Fruit fly (Drosophila melanogaster) whole organism, pupa: Measurements from ENCODE around the gene RabGGTa.

ENCODE experiments used
- CG10348 ChIP-seq: fragments of 200-800 bp; sonication (Bioruptor generic); IDR thresholded peaks from 2 replicates; pipeline ENCODE4 v1.3.6; 2022; ENCODE audit warnings: missing biosample characterization, missing genetic modification characterization
- CG14655 ChIP-seq: fragments of 200-800 bp; sonication (Bioruptor generic); optimal IDR thresholded peaks from 3 replicates; lab custom pipeline; 2017; ENCODE audit warnings: mild to moderate bottlenecking, missing biosample characterization, missing genetic modification reagents, missing genetic modification characterization
- CG15710 ChIP-seq: fragments of 200-800 bp; sonication (Bioruptor generic); optimal IDR thresholded peaks from 2 replicates; lab custom pipeline; 2018; ENCODE audit warnings: missing biosample characterization, mild to moderate bottlenecking, missing genetic modification characterization, moderate library complexity
- CG17806 ChIP-seq: fragments of 200-800 bp; sonication (Bioruptor generic); optimal IDR thresholded peaks from 2 replicates; lab custom pipeline; 2018; ENCODE audit warnings: missing biosample characterization, mild to moderate bottlenecking, missing genetic modification characterization, moderate library complexity
- CG9948 ChIP-seq: fragments of 200-800 bp; sonication (Bioruptor generic); optimal IDR thresholded peaks from 2 replicates; lab custom pipeline; 2018; ENCODE audit warnings: missing biosample characterization, mild to moderate bottlenecking, missing genetic modification characterization, moderate library complexity
- D1 ChIP-seq: fragments of 200-800 bp; sonication (Bioruptor generic); optimal IDR thresholded peaks from 2 replicates; lab custom pipeline; 2018; ENCODE audit warnings: missing biosample characterization, mild to moderate bottlenecking, missing genetic modification characterization, moderate library complexity
- EcR ChIP-seq: fragments of 200-800 bp; sonication (Bioruptor generic); optimal IDR thresholded peaks from 3 replicates; lab custom pipeline; 2019; ENCODE audit warnings: missing biosample characterization, missing genetic modification characterization, mild to moderate bottlenecking, moderate library complexity, missing genetic modification reagents
- Pif1B ChIP-seq: fragments of 200-800 bp; sonication (Bioruptor generic); optimal IDR thresholded peaks from 3 replicates; lab custom pipeline; 2016; ENCODE audit warnings: missing biosample characterization, missing genetic modification characterization
- Snoo ChIP-seq: fragments of 200-800 bp; sonication (Bioruptor generic); optimal IDR thresholded peaks from 3 replicates; lab custom pipeline; 2017; ENCODE audit warnings: missing biosample characterization, mild to moderate bottlenecking, missing genetic modification characterization, inconsistent platforms
- rn ChIP-seq: fragments of 200-800 bp; sonication (Bioruptor generic); IDR thresholded peaks from 2 replicates; pipeline ENCODE4 v1.3.6; 2022; ENCODE audit warnings: missing biosample characterization, missing genetic modification characterization

DNA sequence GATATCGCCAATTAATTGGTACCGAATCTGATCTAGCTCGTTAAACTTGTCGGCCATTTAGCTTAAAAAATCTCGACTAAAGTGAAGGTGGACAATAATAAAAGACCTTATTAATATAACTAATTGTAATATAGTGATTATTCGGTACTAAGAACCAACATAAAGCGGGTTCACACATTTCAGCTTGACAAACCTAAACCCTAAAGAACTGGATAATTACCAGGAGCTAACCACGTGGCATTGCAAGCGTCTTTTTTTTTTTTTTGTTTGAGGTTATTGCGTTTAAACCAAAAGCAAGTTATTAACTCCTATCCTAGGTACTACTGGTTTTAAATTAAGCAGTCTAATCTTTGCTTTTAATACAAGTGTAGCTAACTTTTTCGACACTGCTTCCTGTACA lies 31.4 kb downstream of the RabGGTa start, which contains the start of gene CG12590:
- TF ChIP-seq CG10348 (GFP tag; lab: Robert Waterston, UW), result no peak
- TF ChIP-seq CG14655 (GFP tag; lab: Kevin White, UChicago), result no peak
- TF ChIP-seq EcR, result no peak
- no peak for TF ChIP-seq D1 (tag; lab: Kevin White, UChicago)
- no peak for TF ChIP-seq Snoo (tag; lab: Kevin White, UChicago)
- TF ChIP-seq CG15710 (tag; lab: Kevin White, UChicago), result no peak
- TF ChIP-seq CG9948 (tag; lab: Kevin White, UChicago), result no peak
- TF ChIP-seq Pif1B (GFP tag; lab: Kevin White, UChicago), result no peak
- TF ChIP-seq CG17806 (tag; lab: Kevin White, UChicago), result no peak
- TF ChIP-seq rn (GFP tag; lab: Robert Waterston, UW), result no peak
